Worm (Caenorhabditis elegans) whole organism, L1 larva: ENCODE measurements around the gene ric-7.

Experiments used
- C16A3.4 ChIP-seq: fragments of 150-350 bp; optimal IDR thresholded peaks from 2 replicates; lab custom pipeline; 2014; ENCODE audit warnings: missing biosample characterization, missing genetic modification characterization
- aha-1 ChIP-seq: fragments of 150-350 bp; optimal IDR thresholded peaks from 2 replicates; lab custom pipeline; 2014; ENCODE audit warnings: missing biosample characterization, missing genetic modification characterization
- alr-1 ChIP-seq: fragments of 200-800 bp; sonication (Bioruptor generic); optimal IDR thresholded peaks from 2 replicates; lab custom pipeline; 2018; ENCODE audit warnings: borderline replicate concordance, mild to moderate bottlenecking, missing genetic modification characterization, missing compliant biosample characterization
- blmp-1 ChIP-seq: fragments of 150-350 bp; optimal IDR thresholded peaks from 2 replicates; lab custom pipeline; 2014; ENCODE audit warnings: missing biosample characterization, missing genetic modification characterization
- ceh-63 ChIP-seq: fragments of 200-800 bp; sonication (Bioruptor generic); optimal IDR thresholded peaks from 2 replicates; lab custom pipeline; 2018; ENCODE audit warnings: mild to moderate bottlenecking, missing genetic modification characterization, missing compliant biosample characterization
- ceh-8 ChIP-seq: fragments of 200-800 bp; sonication (Bioruptor generic); optimal IDR thresholded peaks from 2 replicates; lab custom pipeline; 2018; ENCODE audit warnings: mild to moderate bottlenecking, missing genetic modification characterization, moderate library complexity, missing compliant biosample characterization
- ceh-82 ChIP-seq, 3 experiments: fragments of 150-350 bp in 1 of 3; sonication (generic microtip) in 2 of 3; optimal IDR thresholded peaks; 2 replicates each; lab custom pipeline; 2014 to 2017; ENCODE audit warnings: missing biosample characterization in 3 of 3, missing genetic modification characterization in 3 of 3
- ceh-90 ChIP-seq: sonication (generic microtip); optimal IDR thresholded peaks from 2 replicates; lab custom pipeline; 2016; ENCODE audit warnings: missing genetic modification characterization, missing compliant biosample characterization
- ces-1 ChIP-seq: fragments of 150-350 bp; optimal IDR thresholded peaks from 2 replicates; lab custom pipeline; 2014; ENCODE audit warnings: missing biosample characterization, missing genetic modification reagents, missing genetic modification characterization
- efl-1 ChIP-seq, 4 experiments: fragments of 150-350 bp; optimal IDR thresholded peaks in 3 of 4; peaks in 1 of 4; 1 replicate in 1 of 4; 2 replicates in 3 of 4; lab custom pipeline; 2014; ENCODE audit warnings: missing biosample characterization in 2 of 4, missing genetic modification characterization in 2 of 4, missing genetic modification reagents in 2 of 4
- egl-13 ChIP-seq: sonication (generic microtip); optimal IDR thresholded peaks from 2 replicates; lab custom pipeline; 2016; ENCODE audit warnings: missing genotype, missing genetic modification reagents, missing genetic modification characterization, missing compliant biosample characterization
- elt-2 ChIP-seq: sonication (generic microtip); optimal IDR thresholded peaks from 2 replicates; lab custom pipeline; 2016; ENCODE audit warnings: missing genetic modification characterization, mild to moderate bottlenecking, inconsistent platforms, missing compliant biosample characterization, missing genetic modification reagents
- ets-5 ChIP-seq: fragments of 200-800 bp; sonication (Bioruptor generic); IDR thresholded peaks from 2 replicates; pipeline ENCODE4 v1.3.6; 2022; ENCODE audit warnings: missing genetic modification characterization, missing compliant biosample characterization
- fkh-10 ChIP-seq: sonication (generic microtip); optimal IDR thresholded peaks from 2 replicates; lab custom pipeline; 2017; ENCODE audit warnings: missing biosample characterization, missing genetic modification reagents, missing genetic modification characterization
- fkh-8 ChIP-seq: sonication (generic microtip); optimal IDR thresholded peaks from 2 replicates; lab custom pipeline; 2016; ENCODE audit warnings: mild to moderate bottlenecking, missing genetic modification characterization, missing compliant biosample characterization
- hpl-2 ChIP-seq: fragments of 150-350 bp; optimal IDR thresholded peaks from 2 replicates; lab custom pipeline; 2014; ENCODE audit warnings: missing biosample characterization, missing genetic modification reagents, missing genetic modification characterization
- isw-1 ChIP-seq: fragments of 200-800 bp; sonication (Bioruptor generic); IDR thresholded peaks from 2 replicates; pipeline ENCODE4 v1.3.6; 2022; ENCODE audit warnings: missing genetic modification characterization, missing compliant biosample characterization
- jun-1 ChIP-seq: fragments of 150-350 bp; optimal IDR thresholded peaks from 2 replicates; lab custom pipeline; 2014; ENCODE audit warnings: missing biosample characterization, missing genetic modification reagents, missing genetic modification characterization
- lin-13 ChIP-seq: fragments of 150-350 bp; optimal IDR thresholded peaks from 2 replicates; lab custom pipeline; 2014; ENCODE audit warnings: missing biosample characterization, missing genetic modification reagents, missing genetic modification characterization
- lin-14 ChIP-seq: fragments of 200-800 bp; sonication (Bioruptor generic); optimal IDR thresholded peaks from 2 replicates; lab custom pipeline; 2018; ENCODE audit warnings: mild to moderate bottlenecking, missing genetic modification characterization, moderate library complexity, missing compliant biosample characterization
- lin-15B ChIP-seq: fragments of 150-350 bp; sonication (generic microtip); optimal IDR thresholded peaks from 3 replicates; lab custom pipeline; 2014; ENCODE audit warnings: missing biosample characterization, missing genetic modification characterization
- lin-35 ChIP-seq, 2 experiments: fragments of 150-350 bp; optimal IDR thresholded peaks; 2 replicates each; lab custom pipeline; 2014; ENCODE audit warnings: missing biosample characterization in 2 of 2, missing genetic modification characterization in 2 of 2, missing genetic modification reagents in 2 of 2
- lin-39 ChIP-seq: fragments of 150-350 bp; optimal IDR thresholded peaks from 2 replicates; lab custom pipeline; 2014; ENCODE audit warnings: missing biosample characterization, missing genetic modification reagents, missing genetic modification characterization
- lsy-2 ChIP-seq, 2 experiments: fragments of 150-350 bp; optimal IDR thresholded peaks; 2 replicates each; lab custom pipeline; 2014; ENCODE audit warnings: missing biosample characterization in 2 of 2, missing genetic modification characterization in 2 of 2
- mab-9 ChIP-seq: fragments of 200-800 bp; sonication (Bioruptor generic); IDR thresholded peaks from 2 replicates; pipeline ENCODE4 v1.3.6; 2022; ENCODE audit warnings: missing genetic modification reagents, missing genetic modification characterization, missing compliant biosample characterization
- mef-2 ChIP-seq: fragments of 150-350 bp; optimal IDR thresholded peaks from 2 replicates; lab custom pipeline; 2014; ENCODE audit warnings: missing biosample characterization, missing genetic modification characterization
- mep-1 ChIP-seq: fragments of 150-350 bp; optimal IDR thresholded peaks from 2 replicates; lab custom pipeline; 2014; ENCODE audit warnings: missing biosample characterization, missing genetic modification characterization
- nhr-12 ChIP-seq: sonication (generic microtip); optimal IDR thresholded peaks from 2 replicates; lab custom pipeline; 2017; ENCODE audit warnings: missing biosample characterization, missing genetic modification characterization
- nhr-20 ChIP-seq: sonication (generic microtip); optimal IDR thresholded peaks from 2 replicates; lab custom pipeline; 2016; ENCODE audit warnings: mild to moderate bottlenecking, missing genetic modification characterization, missing compliant biosample characterization
- nhr-237 ChIP-seq: fragments of 150-350 bp; optimal IDR thresholded peaks from 2 replicates; lab custom pipeline; 2014; ENCODE audit warnings: missing biosample characterization, missing genetic modification characterization
- nhr-47 ChIP-seq: sonication (generic microtip); optimal IDR thresholded peaks from 2 replicates; lab custom pipeline; 2016; ENCODE audit warnings: mild to moderate bottlenecking, missing genetic modification characterization, moderate library complexity, missing compliant biosample characterization
- nhr-71 ChIP-seq: sonication (generic microtip); optimal IDR thresholded peaks from 2 replicates; lab custom pipeline; 2016; ENCODE audit warnings: mild to moderate bottlenecking, missing genetic modification characterization, moderate library complexity, missing compliant biosample characterization
- nhr-77 ChIP-seq: fragments of 150-350 bp; optimal IDR thresholded peaks from 2 replicates; lab custom pipeline; 2014; ENCODE audit warnings: missing biosample characterization, missing genetic modification characterization
- nhr-84 ChIP-seq: sonication (generic microtip); optimal IDR thresholded peaks from 2 replicates; lab custom pipeline; 2017; ENCODE audit warnings: missing biosample characterization, missing genetic modification characterization
- nhr-90 ChIP-seq: sonication (generic microtip); optimal IDR thresholded peaks from 2 replicates; lab custom pipeline; 2016; ENCODE audit warnings: mild to moderate bottlenecking, missing genetic modification characterization, missing compliant biosample characterization; ENCODE audit not compliant: poor library complexity
- pag-3 ChIP-seq: sonication (generic microtip); optimal IDR thresholded peaks from 2 replicates; lab custom pipeline; 2017; ENCODE audit warnings: missing genetic modification characterization, mild to moderate bottlenecking, missing compliant biosample characterization, antibody characterized with exemption, borderline replicate concordance; ENCODE audit not compliant: insufficient read depth
- pax-3 ChIP-seq: fragments of 200-800 bp; sonication (Bioruptor generic); optimal IDR thresholded peaks from 2 replicates; lab custom pipeline; 2018; ENCODE audit warnings: mild to moderate bottlenecking, missing genetic modification characterization, moderate library complexity, missing compliant biosample characterization
- snu-23 ChIP-seq: sonication (generic microtip); optimal IDR thresholded peaks from 2 replicates; lab custom pipeline; 2016; ENCODE audit warnings: missing genetic modification characterization, missing compliant biosample characterization
- sox-4 ChIP-seq: sonication (generic microtip); optimal IDR thresholded peaks from 2 replicates; lab custom pipeline; 2016; ENCODE audit warnings: missing genetic modification characterization, missing compliant biosample characterization
- swsn-7 ChIP-seq: sonication (generic microtip); optimal IDR thresholded peaks from 2 replicates; lab custom pipeline; 2016; ENCODE audit warnings: missing genetic modification characterization, missing compliant biosample characterization
- tlp-1 ChIP-seq: fragments of 150-350 bp; optimal IDR thresholded peaks from 2 replicates; lab custom pipeline; 2014; ENCODE audit warnings: missing biosample characterization, missing genetic modification characterization
- unc-30 ChIP-seq: sonication (generic microtip); optimal IDR thresholded peaks from 2 replicates; lab custom pipeline; 2017; ENCODE audit warnings: missing biosample characterization, missing genetic modification characterization

The ric-7 gene

DNA sequence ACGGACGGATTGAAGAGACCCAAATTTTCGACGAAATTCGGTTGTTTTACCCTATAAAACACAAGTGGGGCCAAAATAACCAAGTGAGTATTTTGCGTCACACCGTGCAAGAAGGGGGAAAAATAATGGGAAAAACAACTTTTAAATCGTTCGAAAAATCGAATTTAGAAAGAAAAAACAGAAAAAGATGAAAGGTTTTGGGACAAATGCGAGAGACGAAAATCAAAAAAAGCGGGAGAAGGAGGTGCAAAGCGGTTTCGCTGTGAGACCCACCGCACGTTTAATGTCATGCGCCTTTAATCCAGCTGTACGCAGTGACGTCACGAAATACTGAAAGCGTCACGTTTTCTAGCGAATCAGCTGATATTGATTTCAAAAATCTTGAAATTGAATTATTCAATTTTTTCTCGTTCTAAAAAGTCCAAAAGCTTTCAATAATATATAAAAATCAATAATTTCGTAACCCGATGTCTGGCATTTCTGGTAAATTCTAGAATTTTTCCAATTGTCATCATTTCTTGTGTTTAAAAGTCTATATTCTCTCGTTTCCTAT lies 6.4 kb upstream of the ric-7 start, which contains the start of the genes ddx-17 and aip-1 (continued):
- TF ChIP-seq pax-3 (tag; lab: Kevin White, UChicago) = peak; percentile 74
- TF ChIP-seq egl-13 = peak; percentile 70
- peak; percentile 61 for TF ChIP-seq jun-1 (tag; lab: Kevin White, UChicago)

DNA sequence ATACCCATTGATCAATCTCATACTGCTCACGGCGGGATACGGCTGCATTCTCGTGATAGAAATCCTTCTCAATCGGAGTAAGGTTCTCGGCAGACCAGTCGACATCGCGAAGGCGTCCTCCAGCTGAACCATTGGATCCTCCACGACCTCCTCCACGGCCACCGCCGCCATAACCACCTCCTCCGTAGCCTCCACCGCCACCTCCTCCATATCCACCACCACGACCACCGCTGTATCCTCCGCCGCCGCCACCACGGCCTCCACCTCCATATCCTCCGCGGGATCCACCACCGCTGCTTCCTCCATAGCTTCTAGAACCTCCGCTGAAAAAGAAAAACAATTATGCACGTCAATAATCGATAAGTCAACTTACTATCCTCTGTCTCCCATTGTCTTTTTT lies 5.7 kb upstream of the ric-7 start:
- 0 out of 2 replicates have a peak, but pooled peaks have one; percentile 77 for TF ChIP-seq ets-5 (GFP tag; lab: Robert Waterston, UW)
- peak; percentile 39 for TF ChIP-seq ceh-8
- TF ChIP-seq tlp-1 = no peak

DNA sequence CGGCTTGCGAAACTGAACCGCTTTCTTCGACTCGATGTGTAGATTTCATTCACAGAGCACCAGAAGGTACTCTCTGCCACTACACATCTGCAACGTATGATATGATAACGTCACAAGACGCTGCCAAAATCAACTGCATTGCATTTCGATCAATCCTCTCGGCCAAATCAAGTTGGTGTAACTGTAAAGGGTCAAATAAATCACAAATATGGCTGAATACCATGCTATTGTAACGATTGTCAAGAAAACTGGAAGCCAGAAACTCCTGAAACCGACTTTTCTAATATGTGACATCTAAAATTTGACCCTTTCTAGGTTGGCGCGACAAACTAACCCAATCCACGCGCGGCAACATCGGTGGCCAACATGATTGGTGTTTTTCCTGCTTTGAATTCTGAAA lies 4.3 kb upstream of the ric-7 start:
- no peak for TF ChIP-seq nhr-84 (tag; lab: Kevin White, UChicago)
- TF ChIP-seq lsy-2 (tag; optimal IDR thresholded peaks at IDR 0.05; lab: Kevin White, UChicago) = no peak
- TF ChIP-seq alr-1 = peak; percentile 97
- TF ChIP-seq efl-1 (optimal IDR thresholded peaks at IDR 0.05; lab: Kevin White, UChicago) = no peak
- no peak for TF ChIP-seq efl-1 (GFP tag; optimal IDR thresholded peaks at IDR 0.05 in 1 of 2; lab: Kevin White, UChicago)
- TF ChIP-seq sox-4 = no peak
- TF ChIP-seq ceh-82 (tag; optimal IDR thresholded peaks at IDR 0.05; lab: Kevin White, UChicago) = no peak
- no peak for TF ChIP-seq egl-13

DNA sequence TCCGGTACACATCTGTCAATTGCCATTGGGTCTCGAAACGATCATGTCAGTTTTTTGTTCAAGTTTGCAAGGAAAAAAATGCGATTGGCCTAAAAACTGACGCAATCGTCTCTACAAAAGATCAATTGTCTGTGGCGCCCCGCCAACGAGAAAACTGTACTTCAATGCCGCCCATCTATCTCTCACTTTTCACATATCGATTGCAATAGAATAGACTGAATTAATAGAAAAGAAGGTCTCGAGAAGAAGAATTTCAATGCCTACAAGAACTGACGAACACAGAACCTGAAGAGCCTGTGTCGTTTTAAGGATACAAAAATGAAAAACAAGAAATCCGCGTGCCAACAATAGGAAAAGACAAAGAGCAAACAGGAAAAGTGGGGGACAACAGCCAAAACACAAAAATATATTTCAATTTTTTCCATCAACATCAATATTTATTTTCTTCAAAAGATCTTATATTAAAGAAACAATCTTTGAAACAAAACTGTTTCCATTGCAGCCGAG lies 2.7 kb upstream of the ric-7 start:
- TF ChIP-seq nhr-90 (tag; lab: Kevin White, UChicago) = peak; percentile 20
- no peak for TF ChIP-seq nhr-12 (tag; lab: Kevin White, UChicago)
- peak; percentile 36; the same call in 1 of the 2 replicates for TF ChIP-seq mab-9 (GFP tag; lab: Robert Waterston, UW)
- peak; percentile 30 for TF ChIP-seq snu-23 (GFP tag; lab: Kevin White, UChicago)
- TF ChIP-seq nhr-71 (tag; lab: Kevin White, UChicago) = peak; percentile 39
- TF ChIP-seq unc-30 = no peak
- peak; percentile 34 for TF ChIP-seq blmp-1 (tag; lab: Kevin White, UChicago)
- peak; percentile 42 for TF ChIP-seq lin-14 (GFP tag; lab: Kevin White, UChicago)
- no peak for TF ChIP-seq fkh-10 (GFP tag; lab: Kevin White, UChicago)
- TF ChIP-seq ceh-8 = no peak
- peak; percentile 5 for TF ChIP-seq nhr-77 (tag; lab: Kevin White, UChicago)
- peak; percentile 17 for TF ChIP-seq lin-13 (GFP tag; lab: Kevin White, UChicago)
- peak in 1 of 2 experiments; percentile 13 for TF ChIP-seq lin-35 (GFP tag; optimal IDR thresholded peaks at IDR 0.05; lab: Kevin White, UChicago)
- TF ChIP-seq nhr-20 (tag; lab: Kevin White, UChicago) = peak; percentile 33
- TF ChIP-seq lsy-2 (tag; optimal IDR thresholded peaks at IDR 0.05; lab: Kevin White, UChicago) = peak; percentile 7 to 33
- TF ChIP-seq mep-1 (tag; lab: Kevin White, UChicago) = peak; percentile 41
- TF ChIP-seq fkh-8 (tag; lab: Kevin White, UChicago) = no peak
- TF ChIP-seq efl-1 (optimal IDR thresholded peaks at IDR 0.05; lab: Kevin White, UChicago) = peak; percentile 4 to 9
- peak in 1 of 2 experiments; percentile 54 for TF ChIP-seq efl-1 (GFP tag; optimal IDR thresholded peaks at IDR 0.05 in 1 of 2; lab: Kevin White, UChicago)
- TF ChIP-seq aha-1 (tag; lab: Kevin White, UChicago) = no peak
- no peak for TF ChIP-seq jun-1 (tag; lab: Kevin White, UChicago)

DNA sequence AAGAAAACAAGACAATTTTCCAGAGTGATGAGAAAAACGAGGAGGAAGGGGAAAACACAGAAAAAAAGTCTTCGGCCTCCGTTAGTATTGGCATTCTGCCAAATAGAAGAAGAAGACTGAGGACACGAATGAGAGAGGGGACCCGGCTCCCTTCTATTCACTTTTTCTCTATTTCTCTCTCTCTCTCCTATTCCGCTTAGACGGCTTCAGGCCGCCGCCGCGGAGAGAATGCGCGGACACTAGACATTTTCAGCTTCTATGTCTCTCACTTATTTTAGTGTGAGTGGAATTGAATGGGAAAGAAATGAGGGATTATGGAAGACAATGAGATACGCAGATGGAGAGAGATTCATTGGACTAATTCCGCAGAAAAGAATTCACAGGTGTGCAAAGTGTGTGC lies 1.1 kb upstream of the ric-7 start:
- peak; percentile 25 for TF ChIP-seq nhr-71 (tag; lab: Kevin White, UChicago)
- no peak for TF ChIP-seq ceh-63
- no peak for TF ChIP-seq C16A3.4 (tag; lab: Kevin White, UChicago)
- no peak for TF ChIP-seq nhr-237
- TF ChIP-seq lin-35 (GFP tag; optimal IDR thresholded peaks at IDR 0.05; lab: Kevin White, UChicago) = peak in 1 of 2 experiments; percentile 16
- peak; percentile 27 for TF ChIP-seq nhr-47 (tag; lab: Kevin White, UChicago)
- TF ChIP-seq elt-2 (tag; lab: Kevin White, UChicago) = no peak
- TF ChIP-seq nhr-77 (tag; lab: Kevin White, UChicago) = no peak
- TF ChIP-seq isw-1 (GFP tag; lab: Robert Waterston, UW) = 0 out of 2 replicates have a peak, but pooled peaks have one; percentile 2
- TF ChIP-seq ces-1 (GFP tag; lab: Kevin White, UChicago) = no peak
- TF ChIP-seq lsy-2 (tag; optimal IDR thresholded peaks at IDR 0.05; lab: Kevin White, UChicago) = peak in 1 of 2 experiments; percentile 37
- TF ChIP-seq hpl-2 (GFP tag; lab: Kevin White, UChicago) = no peak
- no peak for TF ChIP-seq pag-3 (tag; lab: Kevin White, UChicago)
- TF ChIP-seq fkh-8 (tag; lab: Kevin White, UChicago) = peak; percentile 42
- no peak for TF ChIP-seq ceh-90 (tag; lab: Kevin White, UChicago)
- no peak for TF ChIP-seq lin-15B (tag; lab: Kevin White, UChicago)
- TF ChIP-seq lin-39 (tag; lab: Kevin White, UChicago) = no peak
- TF ChIP-seq sox-4 = no peak
- TF ChIP-seq swsn-7 = no peak
- peak in 1 of 2 experiments; percentile 10 for TF ChIP-seq efl-1 (optimal IDR thresholded peaks at IDR 0.05; lab: Kevin White, UChicago)
- TF ChIP-seq efl-1 (GFP tag; optimal IDR thresholded peaks at IDR 0.05 in 1 of 2; lab: Kevin White, UChicago) = no peak
- TF ChIP-seq mef-2 (tag; lab: Kevin White, UChicago) = no peak
